Fruit fly (Drosophila melanogaster) whole organism, embryonic: ENCODE data around the gene Syp.

Experiments
- ATbp ChIP-seq: fragments of 200-800 bp; sonication (Bioruptor generic); optimal IDR thresholded peaks from 2 replicates; lab custom pipeline; 2017; ENCODE audit warnings: missing biosample characterization, mild to moderate bottlenecking, missing genetic modification characterization, missing genetic modification reagents
- B-H2 ChIP-seq: fragments of 200-800 bp; sonication (Bioruptor generic); optimal IDR thresholded peaks from 2 replicates; lab custom pipeline; 2018; ENCODE audit warnings: missing biosample characterization, mild to moderate bottlenecking, missing genetic modification characterization
- CG10959 ChIP-seq: fragments of 200-800 bp; sonication (Bioruptor generic); IDR thresholded peaks from 2 replicates; pipeline ENCODE4 v1.3.6; 2022; ENCODE audit warnings: missing biosample characterization, missing genetic modification characterization
- CG12155 ChIP-seq: fragments of 200-800 bp; sonication (Bioruptor generic); optimal IDR thresholded peaks from 3 replicates; lab custom pipeline; 2016; ENCODE audit warnings: missing biosample characterization, missing genetic modification characterization
- CG14710 ChIP-seq: fragments of 200-800 bp; sonication (Bioruptor generic); optimal IDR thresholded peaks from 3 replicates; lab custom pipeline; 2019; ENCODE audit warnings: missing biosample characterization, mild to moderate bottlenecking, missing genetic modification characterization, moderate library complexity
- CG1603 ChIP-seq: fragments of 200-800 bp; sonication (Bioruptor generic); optimal IDR thresholded peaks from 2 replicates; lab custom pipeline; 2019; ENCODE audit warnings: missing biosample characterization, mild to moderate bottlenecking, missing genetic modification characterization, moderate library complexity
- CG17829 ChIP-seq: fragments of 200-800 bp; optimal IDR thresholded peaks from 2 replicates; lab custom pipeline; 2019; ENCODE audit warnings: missing biosample characterization, mild to moderate bottlenecking, missing genetic modification characterization, moderate library complexity
- CG18262 ChIP-seq: fragments of 200-800 bp; optimal IDR thresholded peaks from 3 replicates; lab custom pipeline; 2019; ENCODE audit warnings: missing biosample characterization, mild to moderate bottlenecking, missing genetic modification characterization, moderate library complexity
- CG2712 ChIP-seq: fragments of 200-800 bp; optimal IDR thresholded peaks from 3 replicates; lab custom pipeline; 2019; ENCODE audit warnings: missing biosample characterization, mild to moderate bottlenecking, missing genetic modification characterization, moderate library complexity
- CG31441 ChIP-seq: fragments of 200-800 bp; sonication (Bioruptor generic); IDR thresholded peaks from 2 replicates; pipeline ENCODE4 v1.3.6; 2022; ENCODE audit warnings: missing biosample characterization, missing genetic modification characterization
- CG32532 ChIP-seq: fragments of 200-800 bp; sonication (Bioruptor generic); IDR thresholded peaks from 2 replicates; pipeline ENCODE4 v1.3.6; 2022; ENCODE audit warnings: missing biosample characterization, missing genetic modification characterization
- CG3847 ChIP-seq: fragments of 200-800 bp; sonication (Bioruptor generic); IDR thresholded peaks from 2 replicates; pipeline ENCODE4 v1.3.6; 2022; ENCODE audit warnings: missing biosample characterization, missing genetic modification characterization
- CG42726 ChIP-seq: fragments of 200-800 bp; sonication (Bioruptor generic); IDR thresholded peaks from 2 replicates; pipeline ENCODE4 v1.3.6; 2022; ENCODE audit warnings: missing biosample characterization, missing genetic modification characterization; ENCODE audit not compliant: partially characterized antibody
- CG4328 ChIP-seq: fragments of 200-800 bp; sonication (Bioruptor generic); optimal IDR thresholded peaks from 3 replicates; lab custom pipeline; 2017; ENCODE audit warnings: missing biosample characterization, missing genetic modification reagents, missing genetic modification characterization
- CG6254 ChIP-seq: fragments of 200-800 bp; sonication (Bioruptor generic); optimal IDR thresholded peaks from 3 replicates; lab custom pipeline; 2017; ENCODE audit warnings: mild to moderate bottlenecking, missing biosample characterization, missing genetic modification reagents, missing genetic modification characterization
- CG6689 ChIP-seq: fragments of 200-800 bp; sonication (Bioruptor generic); IDR thresholded peaks from 2 replicates; pipeline ENCODE4 v1.3.6; 2022; ENCODE audit warnings: missing biosample characterization, missing genetic modification characterization
- CG7987 ChIP-seq: fragments of 200-800 bp; sonication (Bioruptor generic); optimal IDR thresholded peaks from 2 replicates; lab custom pipeline; 2018; ENCODE audit warnings: missing biosample characterization, mild to moderate bottlenecking, missing genetic modification characterization, moderate library complexity
- CG8290 ChIP-seq, 3 experiments: fragments of 200-800 bp; sonication (Bioruptor generic); optimal IDR thresholded peaks; 2 replicates each; lab custom pipeline; 2016 to 2019; ENCODE audit warnings: missing biosample characterization in 3 of 3, missing genetic modification characterization in 3 of 3, mild to moderate bottlenecking in 2 of 3, moderate library complexity in 1 of 3
- CrebB ChIP-seq: fragments of 200-800 bp; sonication (Bioruptor generic); optimal IDR thresholded peaks from 3 replicates; lab custom pipeline; 2018; ENCODE audit warnings: missing biosample characterization, mild to moderate bottlenecking, missing genetic modification characterization
- Dp ChIP-seq: fragments of 200-800 bp; sonication (Bioruptor generic); optimal IDR thresholded peaks from 2 replicates; lab custom pipeline; 2018; ENCODE audit warnings: missing biosample characterization, mild to moderate bottlenecking, missing genetic modification characterization, moderate library complexity
- E2f2 ChIP-seq: fragments of 200-800 bp; sonication (Bioruptor generic); IDR thresholded peaks from 2 replicates; pipeline ENCODE4 v1.3.6; 2022; ENCODE audit warnings: missing biosample characterization, missing genetic modification characterization
- Ets97D ChIP-seq: fragments of 200-800 bp; sonication (Bioruptor generic); optimal IDR thresholded peaks from 3 replicates; lab custom pipeline; 2016; ENCODE audit warnings: missing biosample characterization, missing genetic modification characterization
- Fer1 ChIP-seq: fragments of 200-800 bp; sonication (Bioruptor generic); optimal IDR thresholded peaks from 2 replicates; lab custom pipeline; 2017; ENCODE audit warnings: missing biosample characterization, mild to moderate bottlenecking, missing genetic modification characterization
- Hr51 ChIP-seq, 2 experiments: fragments of 200-800 bp; sonication (Bioruptor generic); optimal IDR thresholded peaks; 2 replicates in 1 of 2; 3 replicates in 1 of 2; lab custom pipeline; 2016 to 2018; ENCODE audit warnings: missing biosample characterization in 2 of 2, missing genetic modification characterization in 2 of 2, mild to moderate bottlenecking in 1 of 2, moderate library complexity in 1 of 2
- Jarid2 ChIP-seq: fragments of 200-800 bp; sonication (Bioruptor generic); optimal IDR thresholded peaks from 3 replicates; lab custom pipeline; 2017; ENCODE audit warnings: mild to moderate bottlenecking, missing biosample characterization, missing genetic modification reagents, missing genetic modification characterization
- NFAT ChIP-seq: fragments of 200-800 bp; sonication (Bioruptor generic); IDR thresholded peaks from 2 replicates; pipeline ENCODE4 v1.3.6; 2022; ENCODE audit warnings: missing biosample characterization, missing genetic modification characterization
- Pdp1 ChIP-seq, 2 experiments: fragments of 200-800 bp; sonication (Bioruptor generic); optimal IDR thresholded peaks; 3 replicates each; lab custom pipeline; 2016; ENCODE audit warnings: missing biosample characterization in 2 of 2, missing genetic modification characterization in 2 of 2, mild to moderate bottlenecking in 1 of 2, moderate library complexity in 1 of 2
- Ptx1 ChIP-seq: fragments of 200-800 bp; sonication (Bioruptor generic); IDR thresholded peaks from 2 replicates; pipeline ENCODE4 v1.3.6; 2022; ENCODE audit warnings: missing biosample characterization, missing genetic modification characterization
- Rfx ChIP-seq: fragments of 200-800 bp; sonication (Bioruptor generic); IDR thresholded peaks from 2 replicates; pipeline ENCODE4 v1.3.6; 2022; ENCODE audit warnings: missing biosample characterization, missing genetic modification characterization
- Sox102F ChIP-seq: fragments of 200-800 bp; sonication (Bioruptor generic); optimal IDR thresholded peaks from 2 replicates; lab custom pipeline; 2018; ENCODE audit warnings: missing biosample characterization, mild to moderate bottlenecking, missing genetic modification characterization, moderate library complexity
- ab ChIP-seq: fragments of 200-800 bp; sonication (Bioruptor generic); optimal IDR thresholded peaks from 2 replicates; lab custom pipeline; 2016; ENCODE audit warnings: missing biosample characterization, missing genetic modification characterization
- amos ChIP-seq: fragments of 200-800 bp; sonication (Bioruptor generic); IDR thresholded peaks from 2 replicates; pipeline ENCODE4 v1.3.6; 2022; ENCODE audit warnings: missing biosample characterization, missing genetic modification characterization; ENCODE audit not compliant: partially characterized antibody
- aop ChIP-seq: fragments of 200-800 bp; sonication (Bioruptor generic); IDR thresholded peaks from 2 replicates; pipeline ENCODE4 v1.3.6; 2022; ENCODE audit warnings: missing biosample characterization, missing genetic modification characterization
- bigmax ChIP-seq: fragments of 200-800 bp; sonication (Bioruptor generic); optimal IDR thresholded peaks from 2 replicates; lab custom pipeline; 2018; ENCODE audit warnings: missing biosample characterization, mild to moderate bottlenecking, missing genetic modification characterization
- chif ChIP-seq, 2 experiments: fragments of 200-800 bp; sonication (Bioruptor generic); optimal IDR thresholded peaks; 3 replicates each; lab custom pipeline; 2016; ENCODE audit warnings: missing biosample characterization in 2 of 2, missing genetic modification characterization in 2 of 2
- hkb ChIP-seq, 2 experiments: fragments of 200-800 bp in 1 of 2; fragments of >200 bp in 1 of 2; sonication (Bioruptor generic) in 1 of 2; IDR thresholded peaks in 1 of 2; optimal IDR thresholded peaks in 1 of 2; 2 replicates each; pipeline versions ENCODE4 v1.3.6 to Lab custom; 2017 to 2022; ENCODE audit warnings: missing biosample characterization in 1 of 2, missing genetic modification characterization in 1 of 2
- lmd ChIP-seq: fragments of 200-800 bp; sonication (Bioruptor generic); IDR thresholded peaks from 2 replicates; pipeline ENCODE4 v1.3.6; 2022; ENCODE audit warnings: missing biosample characterization, missing genetic modification characterization
- lov ChIP-seq, 2 experiments: fragments of 200-800 bp in 1 of 2; fragments of >200 bp in 1 of 2; sonication (Bioruptor generic) in 1 of 2; IDR thresholded peaks in 1 of 2; optimal IDR thresholded peaks in 1 of 2; 2 replicates in 1 of 2; 3 replicates in 1 of 2; pipeline versions ENCODE4 v1.3.6 to Lab custom; 2017 to 2022; ENCODE audit warnings: missing biosample characterization in 1 of 2, missing genetic modification characterization in 1 of 2
- mld ChIP-seq: fragments of 200-800 bp; sonication (Bioruptor generic); IDR thresholded peaks from 3 replicates; pipeline ENCODE4 v1.3.6; 2022; ENCODE audit warnings: missing biosample characterization, missing genetic modification characterization; ENCODE audit not compliant: partially characterized antibody
- pan ChIP-seq, 4 experiments: fragments of >200 bp in 3 of 4; fragments of 200-800 bp in 1 of 4; sonication (Bioruptor generic) in 1 of 4; optimal IDR thresholded peaks in 3 of 4; IDR thresholded peaks in 1 of 4; 2 replicates each; pipeline versions ENCODE4 v1.3.6 to Lab custom; 2017 to 2022; ENCODE audit warnings: missing biosample characterization in 2 of 4, missing genetic modification characterization in 2 of 4, mixed read lengths in 1 of 4
- peb ChIP-seq: fragments of 200-800 bp; sonication (Bioruptor generic); IDR thresholded peaks from 2 replicates; pipeline ENCODE4 v1.3.6; 2022; ENCODE audit warnings: missing biosample characterization, missing genetic modification characterization
- ro ChIP-seq: fragments of 200-800 bp; sonication (Bioruptor generic); IDR thresholded peaks from 2 replicates; pipeline ENCODE4 v1.3.6; 2022; ENCODE audit warnings: missing biosample characterization, missing genetic modification characterization
- row ChIP-seq: fragments of 200-800 bp; sonication (Bioruptor generic); IDR thresholded peaks from 3 replicates; pipeline ENCODE4 v1.3.6; 2022; ENCODE audit warnings: missing biosample characterization, missing genetic modification characterization
- ttk ChIP-seq: fragments of 200-800 bp; sonication (Bioruptor generic); IDR thresholded peaks from 2 replicates; pipeline ENCODE4 v2.1.2; 2022; ENCODE audit warnings: missing biosample characterization, missing genetic modification characterization
- vvl ChIP-seq: fragments of 200-800 bp; sonication (Bioruptor generic); IDR thresholded peaks from 2 replicates; pipeline ENCODE4 v1.3.6; 2022; ENCODE audit warnings: missing biosample characterization, missing genetic modification characterization

Syp gene

dm6 chr3R:20829416-20830131 is 73.0 kb downstream of the Syp start (continued):
- TF ChIP-seq Ets97D (GFP tag; lab: Kevin White, UChicago): no peak
- no peak for TF ChIP-seq ab
- TF ChIP-seq lov (optimal IDR thresholded peaks at IDR 0.05; lab: Kevin White, UChicago): no peak
- TF ChIP-seq lov (GFP tag; IDR thresholded peaks at IDR 0.05; lab: Robert Waterston, UW): 0 out of 3 replicates have a peak, but pooled peaks have one; percentile 59
- peak; percentile 68 for TF ChIP-seq NFAT (GFP tag; lab: Robert Waterston, UW)
- peak; percentile 28; the same call in 1 of the 2 replicates for TF ChIP-seq CG31441
- peak; percentile 36 for TF ChIP-seq CG2712 (tag; lab: Kevin White, UChicago)
- TF ChIP-seq mld (GFP tag; lab: Robert Waterston, UW): no peak
- 0 out of 2 replicates have a peak, but pooled peaks have one; percentile 13 for TF ChIP-seq Ptx1 (GFP tag; lab: Robert Waterston, UW)
- peak; percentile 57 for TF ChIP-seq CG18262 (tag; lab: Kevin White, UChicago)
- no peak for TF ChIP-seq chif (GFP tag; optimal IDR thresholded peaks at IDR 0.05; lab: Kevin White, UChicago)
- TF ChIP-seq CG4328: no peak
- no peak for TF ChIP-seq Dp (GFP tag; lab: Kevin White, UChicago)
- peak; percentile 24; the same call in 1 of the 2 replicates for TF ChIP-seq amos
- no peak for TF ChIP-seq E2f2 (GFP tag; lab: Robert Waterston, UW)
- peak; percentile 13 for TF ChIP-seq CG1603 (tag; lab: Kevin White, UChicago)
- TF ChIP-seq CG7987 (GFP tag; lab: Kevin White, UChicago): peak; percentile 48
- TF ChIP-seq CG10959 (GFP tag; lab: Robert Waterston, UW): no peak
- TF ChIP-seq CrebB (tag; lab: Kevin White, UChicago): peak; percentile 17
- peak; percentile 91 for TF ChIP-seq row (GFP tag; lab: Robert Waterston, UW)
- no peak for TF ChIP-seq CG8290 (GFP tag; optimal IDR thresholded peaks at IDR 0.05; lab: Kevin White, UChicago)
- peak in 1 of 2 experiments; percentile 86 for TF ChIP-seq CG8290 (tag; optimal IDR thresholded peaks at IDR 0.05; lab: Kevin White, UChicago)
- TF ChIP-seq ro (GFP tag; lab: Robert Waterston, UW): no peak
- TF ChIP-seq Fer1: peak; percentile 10
- no peak for TF ChIP-seq ATbp (GFP tag; lab: Kevin White, UChicago)
- peak; percentile 32; the same call in 1 of the 2 replicates for TF ChIP-seq CG6689 (GFP tag; lab: Robert Waterston, UW)
- TF ChIP-seq bigmax (GFP tag; lab: Kevin White, UChicago): peak; percentile 47
- TF ChIP-seq aop (GFP tag; lab: Robert Waterston, UW): 0 out of 2 replicates have a peak, but pooled peaks have one; percentile 8
- TF ChIP-seq Pdp1 (GFP tag; optimal IDR thresholded peaks at IDR 0.05; lab: Kevin White, UChicago): peak in 1 of 2 experiments; percentile 30
- TF ChIP-seq CG32532 (GFP tag; lab: Robert Waterston, UW): peak; percentile 53
- peak in 1 of 2 experiments; percentile 30 for TF ChIP-seq Hr51 (GFP tag; optimal IDR thresholded peaks at IDR 0.05; lab: Kevin White, UChicago)
- no peak for TF ChIP-seq CG42726 (GFP tag; lab: Robert Waterston, UW)
- peak; percentile 18 for TF ChIP-seq CG14710 (tag; lab: Kevin White, UChicago)
- TF ChIP-seq Sox102F (GFP tag; lab: Kevin White, UChicago): peak; percentile 8
- peak; percentile 9; the same call in 1 of the 2 replicates for TF ChIP-seq lmd (GFP tag; lab: Robert Waterston, UW)
- no peak for TF ChIP-seq ttk (GFP tag; lab: Robert Waterston, UW)
- no peak for TF ChIP-seq Jarid2 (GFP tag; lab: Kevin White, UChicago)
- TF ChIP-seq pan (optimal IDR thresholded peaks at IDR 0.05; lab: Kevin White, UChicago): no peak
- peak in 1 of 2 experiments; percentile 73 for TF ChIP-seq pan (GFP tag; optimal IDR thresholded peaks at IDR 0.05 in 1 of 2, IDR thresholded peaks at IDR 0.05 in 1 of 2)
- TF ChIP-seq vvl (GFP tag; lab: Robert Waterston, UW): 0 out of 2 replicates have a peak, but pooled peaks have one; percentile 28
- no peak for TF ChIP-seq CG6254
- peak; percentile 17; the same call in 1 of the 2 replicates for TF ChIP-seq peb (GFP tag; lab: Robert Waterston, UW)
- TF ChIP-seq Rfx (GFP tag; lab: Robert Waterston, UW): peak; percentile 78
- no peak for TF ChIP-seq hkb (optimal IDR thresholded peaks at IDR 0.05; lab: Kevin White, UChicago)
- TF ChIP-seq hkb (GFP tag; IDR thresholded peaks at IDR 0.05; lab: Robert Waterston, UW): peak; percentile 25; the same call in 1 of the 2 replicates
- TF ChIP-seq B-H2 (GFP tag; lab: Kevin White, UChicago): peak; percentile 60
- no peak for TF ChIP-seq CG12155 (GFP tag; lab: Kevin White, UChicago)
- TF ChIP-seq CG17829 (tag; lab: Kevin White, UChicago): peak; percentile 16
- TF ChIP-seq CG3847 (GFP tag; lab: Robert Waterston, UW): 0 out of 2 replicates have a peak, but pooled peaks have one; percentile 18
